Fruit fly (Drosophila melanogaster) whole organism, pupa: ENCODE results near the gene CG33710.

Source experiments
- CG10348 ChIP-seq: fragments of 200-800 bp; sonication (Bioruptor generic); IDR thresholded peaks from 2 replicates; pipeline ENCODE4 v1.3.6; 2022; ENCODE audit warnings: missing biosample characterization, missing genetic modification characterization
- CG34367 ChIP-seq: fragments of 200-800 bp; sonication (Bioruptor generic); optimal IDR thresholded peaks from 2 replicates; lab custom pipeline; 2018; ENCODE audit warnings: missing biosample characterization, mild to moderate bottlenecking, missing genetic modification characterization
- D1 ChIP-seq: fragments of 200-800 bp; sonication (Bioruptor generic); optimal IDR thresholded peaks from 2 replicates; lab custom pipeline; 2018; ENCODE audit warnings: missing biosample characterization, mild to moderate bottlenecking, missing genetic modification characterization, moderate library complexity
- Ets98B ChIP-seq: fragments of 200-800 bp; sonication (Bioruptor generic); IDR thresholded peaks from 2 replicates; pipeline ENCODE4 v1.3.6; 2022; ENCODE audit warnings: missing biosample characterization, missing genetic modification characterization

dm6 chr3L:19910054-19910414 is 42.6 kb downstream of the CG33710 start, which contains the start of the genes Mi-2 and Prp3:
- TF ChIP-seq CG34367 (tag; lab: Kevin White, UChicago) (no peak), CG10348 (GFP tag; lab: Robert Waterston, UW) (no peak), Ets98B (peak; percentile 20; the same call in 1 of the 2 replicates), D1 (tag; lab: Kevin White, UChicago) (no peak)
